Comparison of ENCODE assay signal across 5 fruit fly cellular contexts in the genomic region with DNA sequence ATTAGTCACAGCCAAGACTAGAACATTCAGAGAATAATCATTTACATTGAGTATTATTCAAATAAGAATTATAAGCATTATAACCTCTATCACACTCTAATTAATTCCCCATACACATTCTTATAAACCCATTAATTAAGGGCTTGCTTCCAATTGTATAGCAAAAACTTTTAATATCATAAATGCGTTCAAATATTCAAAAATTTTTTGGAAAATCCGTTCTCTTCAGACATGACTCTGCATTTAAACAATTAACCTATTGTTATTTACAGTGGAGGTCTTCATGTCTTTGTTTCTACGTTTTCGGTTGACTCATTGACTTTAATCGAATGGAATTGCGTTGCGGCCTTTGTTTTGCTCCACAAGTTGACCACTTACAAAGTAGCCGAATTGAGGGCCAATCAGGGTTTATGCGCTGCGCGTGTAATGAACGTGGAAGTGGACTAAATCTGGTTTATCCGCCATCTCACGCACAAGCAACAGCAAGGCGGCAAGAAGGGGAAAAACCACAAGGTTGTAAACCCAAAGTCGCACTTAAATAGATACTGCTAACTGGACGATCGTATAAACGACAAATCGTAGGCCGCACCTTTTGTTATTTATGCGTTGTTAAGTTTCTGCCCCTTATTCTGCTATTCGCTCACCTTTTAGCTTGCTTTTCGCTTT.
TF ChIP-seq lines count a peak whose summit lies in the region.

No protein-coding gene starts in this region.

- no peak for TF ChIP-seq CTCF in whole organism, embryonic (GFP tag; optimal IDR thresholded peaks at IDR 0.05; lab: Kevin White, UChicago)

TF ChIP-seq in whole organism, adult, 20 proteins besides CTCF, POLR2A, EP300 and RAD21 (continues in another document):
- TF ChIP-seq CG7101 (tag; optimal IDR thresholded peaks at IDR 0.05; lab: Kevin White, UChicago) (peak; percentile 52), CG33017 (tag; optimal IDR thresholded peaks at IDR 0.05; lab: Kevin White, UChicago) (peak; percentile 62), cic (GFP tag; optimal IDR thresholded peaks at IDR 0.05; lab: Kevin White, UChicago) (no peak), Clk (GFP tag; optimal IDR thresholded peaks at IDR 0.05; lab: Kevin White, UChicago) (no peak), tj (GFP tag; optimal IDR thresholded peaks at IDR 0.05; lab: Kevin White, UChicago) (no peak), CG11617 (GFP tag; optimal IDR thresholded peaks at IDR 0.05; lab: Kevin White, UChicago) (peak; percentile 39), Mnt (GFP tag; optimal IDR thresholded peaks at IDR 0.05; lab: Kevin White, UChicago) (no peak), ovo (GFP tag; optimal IDR thresholded peaks at IDR 0.05; lab: Kevin White, UChicago) (no peak), CG1620 (GFP tag; optimal IDR thresholded peaks at IDR 0.05; lab: Kevin White, UChicago) (no peak), CG5204 (GFP tag; optimal IDR thresholded peaks at IDR 0.05; lab: Kevin White, UChicago) (no peak), CG7045 (GFP tag; optimal IDR thresholded peaks at IDR 0.05; lab: Kevin White, UChicago) (no peak), toe (GFP tag; optimal IDR thresholded peaks at IDR 0.05; lab: Kevin White, UChicago) (no peak), CG12768 (GFP tag; optimal IDR thresholded peaks at IDR 0.05; lab: Kevin White, UChicago) (peak; percentile 9), CG14711 (tag; optimal IDR thresholded peaks at IDR 0.05; lab: Kevin White, UChicago) (peak; percentile 43), Hr96 (GFP tag; optimal IDR thresholded peaks at IDR 0.05; lab: Kevin White, UChicago) (no peak), Crg-1 (GFP tag; optimal IDR thresholded peaks at IDR 0.05; lab: Kevin White, UChicago) (no peak), pad (GFP tag; optimal IDR thresholded peaks at IDR 0.05; lab: Kevin White, UChicago) (no peak)

TF ChIP-seq in whole organism, embryonic, 481 proteins besides CTCF, POLR2A, EP300 and RAD21 (continues in another document):
- peak; percentile 84 for TF ChIP-seq CG18599 (GFP tag; optimal IDR thresholded peaks at IDR 0.05; lab: Kevin White, UChicago)
- TF ChIP-seq CG12104 (GFP tag; optimal IDR thresholded peaks at IDR 0.05; lab: Kevin White, UChicago): no peak
- no peak for TF ChIP-seq CG5180 (GFP tag; optimal IDR thresholded peaks at IDR 0.05; lab: Kevin White, UChicago)
- no peak for TF ChIP-seq CG9797 (GFP tag; optimal IDR thresholded peaks at IDR 0.05; lab: Kevin White, UChicago)
- peak; percentile 75 for TF ChIP-seq CG16779 (GFP tag; IDR thresholded peaks at IDR 0.05; lab: Robert Waterston, UW)
- peak; percentile 73; the same call in 1 of the 2 replicates for TF ChIP-seq chm (GFP tag; IDR thresholded peaks at IDR 0.05; lab: Robert Waterston, UW)
- peak; percentile 88 for TF ChIP-seq CG4820 (GFP tag; optimal IDR thresholded peaks at IDR 0.05; lab: Kevin White, UChicago)
- TF ChIP-seq wek (GFP tag; optimal IDR thresholded peaks at IDR 0.05; lab: Kevin White, UChicago): no peak
- TF ChIP-seq CG12299 (tag; optimal IDR thresholded peaks at IDR 0.05; lab: Kevin White, UChicago): peak; percentile 71
- no peak for TF ChIP-seq CG3407 (GFP tag; optimal IDR thresholded peaks at IDR 0.05; lab: Kevin White, UChicago)
- peak; percentile 55 for TF ChIP-seq shn (GFP tag; optimal IDR thresholded peaks at IDR 0.05; lab: Kevin White, UChicago)
- no peak for TF ChIP-seq lola (GFP tag; optimal IDR thresholded peaks at IDR 0.05; lab: Kevin White, UChicago)
- TF ChIP-seq CG11723 (GFP tag; optimal IDR thresholded peaks at IDR 0.05; lab: Kevin White, UChicago): no peak
- TF ChIP-seq CG5953 (GFP tag; IDR thresholded peaks at IDR 0.05; lab: Robert Waterston, UW): 0 out of 2 replicates have a peak, but pooled peaks have one; percentile 12
- TF ChIP-seq twi (tag; optimal IDR thresholded peaks at IDR 0.05; lab: Kevin White, UChicago): no peak
- TF ChIP-seq rib (GFP tag; IDR thresholded peaks at IDR 0.05; lab: Robert Waterston, UW): peak; percentile 93
- no peak for TF ChIP-seq dan (GFP tag; IDR thresholded peaks at IDR 0.05; lab: Robert Waterston, UW)

TF ChIP-seq in whole organism, prepupa, 60 proteins besides CTCF, POLR2A, EP300 and RAD21 (continues in another document):
- TF ChIP-seq OdsH (GFP tag; optimal IDR thresholded peaks at IDR 0.05; lab: Kevin White, UChicago) (no peak), Lpt (GFP tag; optimal IDR thresholded peaks at IDR 0.05; lab: Kevin White, UChicago) (no peak), dsx (GFP tag; optimal IDR thresholded peaks at IDR 0.05; lab: Kevin White, UChicago; ENCODE audit: poor library complexity, severe bottlenecking) (peak; percentile 99), CG10631 (GFP tag; optimal IDR thresholded peaks at IDR 0.05; lab: Kevin White, UChicago) (peak; percentile 14), Hr39 (GFP tag; optimal IDR thresholded peaks at IDR 0.05; lab: Kevin White, UChicago) (peak; percentile 74), Sox102F (GFP tag; optimal IDR thresholded peaks at IDR 0.05; lab: Kevin White, UChicago) (peak; percentile 64), eg (GFP tag; IDR thresholded peaks at IDR 0.05; lab: Robert Waterston, UW) (peak; percentile 74), fd59A (GFP tag; optimal IDR thresholded peaks at IDR 0.05; lab: Kevin White, UChicago) (peak; percentile 23), vri (GFP tag; optimal IDR thresholded peaks at IDR 0.05; lab: Kevin White, UChicago) (peak; percentile 4), CG11902 (GFP tag; optimal IDR thresholded peaks at IDR 0.05; lab: Kevin White, UChicago) (peak; percentile 12), CG10669 (GFP tag; optimal IDR thresholded peaks at IDR 0.05; lab: Kevin White, UChicago) (peak; percentile 50), dac (GFP tag; optimal IDR thresholded peaks at IDR 0.05; lab: Kevin White, UChicago) (no peak), CG7368 (GFP tag; optimal IDR thresholded peaks at IDR 0.05; lab: Kevin White, UChicago) (peak; percentile 49), CG6276 (GFP tag; optimal IDR thresholded peaks at IDR 0.05; lab: Kevin White, UChicago) (no peak), CG11762 (GFP tag; optimal IDR thresholded peaks at IDR 0.05; lab: Kevin White, UChicago; ENCODE audit: insufficient read depth) (no peak), Eip75B (GFP tag; optimal IDR thresholded peaks at IDR 0.05; lab: Kevin White, UChicago) (peak; percentile 6), cyc (GFP tag; optimal IDR thresholded peaks at IDR 0.05; lab: Kevin White, UChicago) (peak; percentile 43)

TF ChIP-seq in whole organism, pupa, 21 proteins besides CTCF, POLR2A, EP300 and RAD21 (continues in another document):
- TF ChIP-seq CG8301 (tag; optimal IDR thresholded peaks at IDR 0.05; lab: Kevin White, UChicago) (no peak), CG12605 (GFP tag; IDR thresholded peaks at IDR 0.05; lab: Robert Waterston, UW) (no peak), rn (GFP tag; IDR thresholded peaks at IDR 0.05; lab: Robert Waterston, UW) (no peak), EcR (GFP tag; optimal IDR thresholded peaks at IDR 0.05; lab: Kevin White, UChicago) (peak; percentile 62), CG13204 (GFP tag; optimal IDR thresholded peaks at IDR 0.05; lab: Kevin White, UChicago) (no peak), fd96Ca (GFP tag; IDR thresholded peaks at IDR 0.05; lab: Robert Waterston, UW) (peak; percentile 62; the same call in 2 of the 3 replicates), CG32121 (GFP tag; IDR thresholded peaks at IDR 0.05; lab: Robert Waterston, UW) (peak; percentile 24; the same call in 1 of the 2 replicates), CG34367 (tag; optimal IDR thresholded peaks at IDR 0.05; lab: Kevin White, UChicago) (peak; percentile 37), CG9948 (tag; optimal IDR thresholded peaks at IDR 0.05; lab: Kevin White, UChicago) (peak; percentile 33), Pif1B (GFP tag; optimal IDR thresholded peaks at IDR 0.05; lab: Kevin White, UChicago) (no peak), CG15710 (tag; optimal IDR thresholded peaks at IDR 0.05; lab: Kevin White, UChicago) (peak; percentile 58), D1 (tag; optimal IDR thresholded peaks at IDR 0.05; lab: Kevin White, UChicago) (no peak), CG8159 (tag; optimal IDR thresholded peaks at IDR 0.05; lab: Kevin White, UChicago) (peak; percentile 51), gl (tag; optimal IDR thresholded peaks at IDR 0.05; lab: Kevin White, UChicago) (peak; percentile 44), CG4496 (GFP tag; IDR thresholded peaks at IDR 0.05; lab: Robert Waterston, UW) (peak; percentile 74), CG10348 (GFP tag; IDR thresholded peaks at IDR 0.05; lab: Robert Waterston, UW) (no peak), CG17806 (tag; optimal IDR thresholded peaks at IDR 0.05; lab: Kevin White, UChicago) (peak; percentile 36), Pif1A (GFP tag; optimal IDR thresholded peaks at IDR 0.05; lab: Kevin White, UChicago) (peak; percentile 6), CG14655 (GFP tag; optimal IDR thresholded peaks at IDR 0.05; lab: Kevin White, UChicago) (no peak)

TF ChIP-seq in whole organism, wandering third instar larva, 38 proteins besides CTCF, POLR2A, EP300 and RAD21 (continues in another document):
- no peak for TF ChIP-seq Rel (GFP tag; optimal IDR thresholded peaks at IDR 0.05; lab: Kevin White, UChicago)
- TF ChIP-seq Rel (tag; optimal IDR thresholded peaks at IDR 0.05; lab: Kevin White, UChicago): peak; percentile 42
- TF ChIP-seq tai (GFP tag; optimal IDR thresholded peaks at IDR 0.05; lab: Kevin White, UChicago): no peak
- peak; percentile 12 for TF ChIP-seq Hnf4 (GFP tag; optimal IDR thresholded peaks at IDR 0.05; lab: Kevin White, UChicago)
- no peak for TF ChIP-seq CG32264 (GFP tag; optimal IDR thresholded peaks at IDR 0.05; lab: Kevin White, UChicago)
- TF ChIP-seq Myc (optimal IDR thresholded peaks at IDR 0.05; lab: Kevin White, UChicago): no peak
- TF ChIP-seq GATAd (GFP tag; optimal IDR thresholded peaks at IDR 0.05; lab: Kevin White, UChicago): no peak
- no peak for TF ChIP-seq dsf (GFP tag; optimal IDR thresholded peaks at IDR 0.05; lab: Kevin White, UChicago; ENCODE audit: borderline replicate concordance)
- TF ChIP-seq Hr83 (GFP tag; optimal IDR thresholded peaks at IDR 0.05; lab: Kevin White, UChicago; ENCODE audit: poor library complexity, severe bottlenecking): no peak
- peak; percentile 61 for TF ChIP-seq fru (GFP tag; optimal IDR thresholded peaks at IDR 0.05; lab: Kevin White, UChicago)
- TF ChIP-seq psq (GFP tag; optimal IDR thresholded peaks at IDR 0.05; lab: Kevin White, UChicago): peak; percentile 4
- no peak for TF ChIP-seq Abd-B (GFP tag; optimal IDR thresholded peaks at IDR 0.05; lab: Kevin White, UChicago)
- peak; percentile 26 for TF ChIP-seq OdsH (GFP tag; optimal IDR thresholded peaks at IDR 0.05; lab: Kevin White, UChicago)
- TF ChIP-seq rgr (GFP tag; optimal IDR thresholded peaks at IDR 0.05; lab: Kevin White, UChicago): peak; percentile 57
- TF ChIP-seq Dfd (GFP tag; optimal IDR thresholded peaks at IDR 0.05; lab: Kevin White, UChicago): no peak
- no peak for TF ChIP-seq sage (GFP tag; optimal IDR thresholded peaks at IDR 0.05; lab: Kevin White, UChicago)
- no peak for TF ChIP-seq usp (GFP tag; optimal IDR thresholded peaks at IDR 0.05; lab: Kevin White, UChicago)
- no peak for TF ChIP-seq jim (GFP tag; optimal IDR thresholded peaks at IDR 0.05; lab: Kevin White, UChicago)
- TF ChIP-seq dmrt93B (GFP tag; optimal IDR thresholded peaks at IDR 0.05; lab: Kevin White, UChicago): peak; percentile 21
- TF ChIP-seq dl (GFP tag; optimal IDR thresholded peaks at IDR 0.05; lab: Kevin White, UChicago; ENCODE audit: insufficient read depth in 1 of 2, partially characterized antibody in 2 of 2): no peak
- TF ChIP-seq Jra (GFP tag; optimal IDR thresholded peaks at IDR 0.05; lab: Kevin White, UChicago): no peak
